Worm (Caenorhabditis elegans): ENCODE measurements around the gene dlc-2.

Gene dlc-2

DNA sequence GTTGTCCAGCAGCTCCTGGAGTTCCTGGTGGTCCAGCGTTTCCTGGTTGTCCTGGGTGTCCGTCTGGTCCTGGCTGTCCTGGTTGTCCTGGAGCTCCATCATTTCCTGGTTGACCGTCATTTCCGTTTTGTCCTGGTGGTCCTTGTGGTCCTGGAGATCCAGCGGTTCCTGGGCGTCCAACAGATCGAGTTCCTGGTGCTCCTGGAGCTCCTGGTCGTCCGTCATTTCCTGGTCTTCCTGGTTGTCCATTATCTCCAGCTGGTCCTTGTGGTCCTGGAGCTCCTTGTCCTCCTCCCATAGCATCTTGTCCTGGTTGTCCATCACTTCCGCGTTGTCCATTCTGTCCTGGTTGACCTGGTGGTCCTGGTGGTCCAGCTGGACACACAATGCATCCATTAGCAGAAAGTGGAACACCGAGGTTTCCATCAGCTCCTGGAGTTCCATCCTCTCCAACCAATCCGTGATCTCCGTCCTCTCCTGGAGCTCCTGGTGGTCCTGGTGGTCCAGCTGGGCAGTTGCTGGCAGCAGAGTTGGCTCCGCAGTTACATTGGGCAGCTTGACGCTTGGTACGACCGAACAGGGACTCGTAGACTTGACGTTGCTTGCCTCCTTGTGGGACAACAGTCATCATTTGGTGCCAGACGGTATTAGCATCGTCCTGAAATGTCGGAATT lies 2.3 kb downstream of the dlc-2 start:
- TF ChIP-seq nhr-179 (tag; optimal IDR thresholded peaks at IDR 0.05) (no peak), ets-4 (GFP tag; optimal IDR thresholded peaks at IDR 0.05) (no peak), hsf-1 (GFP tag; IDR thresholded peaks at IDR 0.05) (0 out of 2 replicates have a peak, but pooled peaks have one; percentile 56), snpc-4 (GFP tag; optimal IDR thresholded peaks at IDR 0.05) (no peak), snpc-4 (tag; optimal IDR thresholded peaks at IDR 0.05) (no peak), Y79H2A.3 (GFP tag; conservative IDR thresholded peaks at IDR 0.05) (no peak), zim-3 (tag; optimal IDR thresholded peaks at IDR 0.05) (no peak), aptf-2 (GFP tag; conservative IDR thresholded peaks at IDR 0.05) (no peak), tbx-9 (tag; optimal IDR thresholded peaks at IDR 0.05; ENCODE audit: borderline replicate concordance) (no peak), ceh-27 (GFP tag; optimal IDR thresholded peaks at IDR 0.05) (no peak), egl-18 (GFP tag; IDR thresholded peaks at IDR 0.05) (0 out of 2 replicates have a peak, but pooled peaks have one; percentile 24), lin-40 (tag; optimal IDR thresholded peaks at IDR 0.05) (peak; percentile 7), F37B4.10 (GFP tag; IDR thresholded peaks at IDR 0.05) (no peak), Y53G8AR.9 (GFP tag; conservative IDR thresholded peaks at IDR 0.05) (no peak), egrh-3 (GFP tag; IDR thresholded peaks at IDR 0.05) (0 out of 2 replicates have a peak, but pooled peaks have one; percentile 3), lin-35 (GFP tag; optimal IDR thresholded peaks at IDR 0.05) (no peak), snpc-1.3 (tag; optimal IDR thresholded peaks at IDR 0.05; ENCODE audit: insufficient read depth) (no peak), nhr-27 (tag; optimal IDR thresholded peaks at IDR 0.05) (no peak), F52B5.7 (tag; optimal IDR thresholded peaks at IDR 0.05) (no peak), efl-1 (GFP tag; optimal IDR thresholded peaks at IDR 0.05) (no peak), atf-7 (tag; optimal IDR thresholded peaks at IDR 0.05) (no peak), nhr-90 (tag; optimal IDR thresholded peaks at IDR 0.05) (no peak), ceh-100 (GFP tag; IDR thresholded peaks at IDR 0.05) (no peak), ceh-91 (GFP tag; IDR thresholded peaks at IDR 0.05) (no peak), zfh-2 (GFP tag; conservative IDR thresholded peaks at IDR 0.05) (peak; percentile 76; the same call in 1 of the 2 replicates), cebp-2 (GFP tag; IDR thresholded peaks at IDR 0.05) (peak; percentile 55; the same call in 1 of the 2 replicates), athp-1 (tag; optimal IDR thresholded peaks at IDR 0.05) (no peak), let-526 (GFP tag; IDR thresholded peaks at IDR 0.05) (no peak), K11D2.4 (GFP tag; IDR thresholded peaks at IDR 0.05) (no peak), ceh-79 (tag; optimal IDR thresholded peaks at IDR 0.05) (no peak), ztf-28 (GFP tag; IDR thresholded peaks at IDR 0.05) (no peak), ztf-18 (tag; optimal IDR thresholded peaks at IDR 0.05) (no peak), C06A6.2 (GFP tag; conservative IDR thresholded peaks at IDR 0.05) (no peak), attf-5 (GFP tag; optimal IDR thresholded peaks at IDR 0.05) (no peak), egl-44 (GFP tag; IDR thresholded peaks at IDR 0.05) (no peak)

- TF ChIP-seq B0019.2 (GFP tag; conservative IDR thresholded peaks at IDR 0.05) (no peak), ztf-22 (GFP tag; optimal IDR thresholded peaks at IDR 0.05) (no peak), tbp1 (GFP tag; optimal IDR thresholded peaks at IDR 0.05) (no peak), ceh-100 (GFP tag; IDR thresholded peaks at IDR 0.05) (no peak), hrde-1 (tag; optimal IDR thresholded peaks at IDR 0.05; ENCODE audit: borderline replicate concordance) (no peak), ceh-40 (GFP tag; IDR thresholded peaks at IDR 0.05) (no peak), sdz-38 (tag; optimal IDR thresholded peaks at IDR 0.05) (no peak), bed-2 (GFP tag; IDR thresholded peaks at IDR 0.05) (no peak), hlh-26 (GFP tag; conservative IDR thresholded peaks at IDR 0.05) (no peak)
Observed at ce11 chrIV:12105558-12105957, 5.8 kb downstream of the dlc-2 start, which contains the start of gene M18.3. M18.3 (plus strand) TSS chrIV:12105858.

Measured in whole organism, young adult.